Fruit fly (Drosophila melanogaster): ENCODE measurements around the gene CG33928.

Gene CG33928

DNA sequence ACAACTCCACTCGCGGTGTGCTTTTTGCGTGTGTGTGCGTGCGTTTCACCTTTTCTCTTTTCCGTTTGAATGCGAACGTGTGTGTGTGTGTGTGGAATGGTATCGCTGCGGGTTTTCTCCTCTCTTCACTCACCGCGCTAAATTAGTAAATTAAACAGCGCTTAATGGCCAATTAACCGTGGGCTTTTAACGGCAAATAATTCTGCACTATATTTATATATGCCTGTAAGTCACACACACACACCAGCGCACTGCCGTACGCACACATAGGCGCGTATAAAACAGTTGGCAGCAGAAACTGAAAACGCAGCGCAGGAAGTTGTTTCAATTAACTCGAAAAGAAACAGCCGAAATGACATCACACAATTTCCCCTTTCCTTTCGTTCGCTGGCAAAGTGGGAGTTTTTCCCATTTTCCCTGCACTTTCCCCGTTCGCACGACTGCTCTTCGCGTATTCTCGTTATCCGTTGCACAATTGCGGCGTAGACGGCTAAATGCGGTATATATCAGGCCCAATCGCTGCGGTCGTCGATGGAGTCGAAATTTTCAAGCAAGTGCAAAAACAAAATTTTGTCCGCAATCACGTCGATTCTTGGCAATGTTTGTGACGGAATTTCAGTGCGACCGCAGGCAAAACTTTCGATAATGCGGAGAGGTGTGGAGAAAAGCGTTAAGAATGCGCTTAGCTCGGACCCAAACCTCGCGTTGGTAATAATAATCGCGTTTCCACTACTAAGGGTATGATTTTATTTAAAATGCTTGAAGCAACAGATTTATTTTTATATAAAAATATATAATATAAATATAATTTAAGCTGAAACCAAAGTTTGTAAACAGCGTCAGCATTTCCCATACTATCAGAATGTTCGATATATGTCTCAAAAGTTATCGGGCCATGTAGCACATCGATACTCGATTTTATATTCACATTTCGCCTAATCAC is 36.5 kb upstream of the CG33928 start, which contains the start of gene BicD (continued):
- TF ChIP-seq Myb (GFP tag; optimal IDR thresholded peaks at IDR 0.05) (no peak), Rx (GFP tag; IDR thresholded peaks at IDR 0.05) (no peak), BtbVII (GFP tag; optimal IDR thresholded peaks at IDR 0.05) (peak; percentile 36), Gsc (GFP tag; IDR thresholded peaks at IDR 0.05) (no peak), run (tag; optimal IDR thresholded peaks at IDR 0.05) (peak; percentile 12), Vsx1 (GFP tag; optimal IDR thresholded peaks at IDR 0.05) (peak; percentile 75), CG15479 (GFP tag; optimal IDR thresholded peaks at IDR 0.05) (no peak), bbx (GFP tag; IDR thresholded peaks at IDR 0.05; ENCODE audit: partially characterized antibody) (no peak; the same call in 1 of the 2 replicates), kay (GFP tag; optimal IDR thresholded peaks at IDR 0.05) (no peak), CG16815 (GFP tag; optimal IDR thresholded peaks at IDR 0.05) (no peak), CG11085 (GFP tag; IDR thresholded peaks at IDR 0.05) (no peak), kah (GFP tag; optimal IDR thresholded peaks at IDR 0.05) (no peak), Gug (GFP tag; IDR thresholded peaks at IDR 0.05) (no peak), chif (GFP tag; optimal IDR thresholded peaks at IDR 0.05) (no peak), Xrp1 (GFP tag; IDR thresholded peaks at IDR 0.05) (no peak), CG2875 (GFP tag; optimal IDR thresholded peaks at IDR 0.05) (no peak), wor (GFP tag; IDR thresholded peaks at IDR 0.05) (no peak), Ravus (GFP tag; IDR thresholded peaks at IDR 0.05) (no peak), CG12155 (GFP tag; optimal IDR thresholded peaks at IDR 0.05) (no peak), gce (GFP tag; IDR thresholded peaks at IDR 0.05) (no peak), Asciz (GFP tag; optimal IDR thresholded peaks at IDR 0.05) (no peak), nau (GFP tag; optimal IDR thresholded peaks at IDR 0.05) (no peak), trem (tag; optimal IDR thresholded peaks at IDR 0.05) (peak; percentile 83), Eip74EF (GFP tag; optimal IDR thresholded peaks at IDR 0.05) (no peak), D19A (tag; optimal IDR thresholded peaks at IDR 0.05) (no peak), CG18011 (GFP tag; optimal IDR thresholded peaks at IDR 0.05) (no peak), grn (GFP tag; optimal IDR thresholded peaks at IDR 0.05) (no peak), p53 (GFP tag; optimal IDR thresholded peaks at IDR 0.05) (peak; percentile 66), nerfin-2 (GFP tag; IDR thresholded peaks at IDR 0.05; ENCODE audit: partially characterized antibody) (peak; percentile 45), CG14860 (GFP tag; IDR thresholded peaks at IDR 0.05; ENCODE audit: partially characterized antibody) (peak; percentile 54), CG17385 (GFP tag; optimal IDR thresholded peaks at IDR 0.05) (peak; percentile 29), Side (GFP tag; optimal IDR thresholded peaks at IDR 0.05) (no peak), nom (GFP tag; optimal IDR thresholded peaks at IDR 0.05) (peak; percentile 35), MBD-R2 (GFP tag; IDR thresholded peaks at IDR 0.05) (peak; percentile 52), Bteb2 (GFP tag; optimal IDR thresholded peaks at IDR 0.05) (no peak), knrl (GFP tag; IDR thresholded peaks at IDR 0.05; ENCODE audit: partially characterized antibody) (peak; percentile 73), CG9727 (GFP tag; optimal IDR thresholded peaks at IDR 0.05) (peak; percentile 28), CG7556 (GFP tag; optimal IDR thresholded peaks at IDR 0.05) (no peak), sc (optimal IDR thresholded peaks at IDR 0.05) (no peak), sc (GFP tag; optimal IDR thresholded peaks at IDR 0.05) (no peak), CTCF (GFP tag; optimal IDR thresholded peaks at IDR 0.05) (peak; percentile 54), CG3995 (GFP tag; optimal IDR thresholded peaks at IDR 0.05) (peak; percentile 7), CG12391 (tag; optimal IDR thresholded peaks at IDR 0.05) (peak; percentile 53), Aef1 (GFP tag; IDR thresholded peaks at IDR 0.05) (0 out of 3 replicates have a peak, but pooled peaks have one; percentile 12), eyg (GFP tag; optimal IDR thresholded peaks at IDR 0.05) (no peak), Doc3 (GFP tag; IDR thresholded peaks at IDR 0.05; ENCODE audit: partially characterized antibody) (peak; percentile 60; the same call in 2 of the 3 replicates), CG2116 (GFP tag; optimal IDR thresholded peaks at IDR 0.05) (peak; percentile 87), sisA (GFP tag; IDR thresholded peaks at IDR 0.05) (no peak), dan (GFP tag; IDR thresholded peaks at IDR 0.05) (no peak)
